Worm (Caenorhabditis elegans) whole organism, L1 larva: ENCODE measurements around the gene ZK377.15.

Source experiments
- aly-2 ChIP-seq: fragments of 150-350 bp; optimal IDR thresholded peaks from 2 replicates; lab custom pipeline; 2014; ENCODE audit warnings: missing biosample characterization, missing genetic modification characterization
- elt-3 ChIP-seq, 6 experiments: fragments of 150-350 bp in 1 of 6; sonication (generic microtip); optimal IDR thresholded peaks; 2 replicates each; lab custom pipeline; 2017 to 2018; ENCODE audit warnings: missing biosample characterization in 6 of 6, missing genetic modification characterization in 6 of 6, inconsistent platforms in 1 of 6
- fos-1 ChIP-seq: fragments of 150-350 bp; optimal IDR thresholded peaks from 2 replicates; lab custom pipeline; 2014; ENCODE audit warnings: missing biosample characterization, missing genetic modification characterization
- lsy-2 ChIP-seq, 2 experiments: fragments of 150-350 bp; optimal IDR thresholded peaks; 2 replicates each; lab custom pipeline; 2014; ENCODE audit warnings: missing biosample characterization in 2 of 2, missing genetic modification characterization in 2 of 2
- nhr-28 ChIP-seq: fragments of 150-350 bp; optimal IDR thresholded peaks from 2 replicates; lab custom pipeline; 2014; ENCODE audit warnings: missing biosample characterization, missing genetic modification characterization
- nhr-47 ChIP-seq: sonication (generic microtip); optimal IDR thresholded peaks from 2 replicates; lab custom pipeline; 2016; ENCODE audit warnings: mild to moderate bottlenecking, missing genetic modification characterization, moderate library complexity, missing compliant biosample characterization
- nhr-77 ChIP-seq: fragments of 150-350 bp; optimal IDR thresholded peaks from 2 replicates; lab custom pipeline; 2014; ENCODE audit warnings: missing biosample characterization, missing genetic modification characterization
- pag-3 ChIP-seq: sonication (generic microtip); optimal IDR thresholded peaks from 2 replicates; lab custom pipeline; 2017; ENCODE audit warnings: missing genetic modification characterization, mild to moderate bottlenecking, missing compliant biosample characterization, antibody characterized with exemption, borderline replicate concordance; ENCODE audit not compliant: insufficient read depth
- snpc-4 ChIP-seq: fragments of 150-350 bp; optimal IDR thresholded peaks from 2 replicates; lab custom pipeline; 2014; ENCODE audit warnings: missing biosample characterization, missing genetic modification characterization
- unc-86 ChIP-seq: sonication (generic microtip); optimal IDR thresholded peaks from 2 replicates; lab custom pipeline; 2016; ENCODE audit warnings: missing genetic modification characterization, missing compliant biosample characterization

ce11 chrX:3424516-3424915, 41.2 kb downstream of the ZK377.15 start, which contains the start of gene ZK813.6:
- TF ChIP-seq unc-86 (tag; lab: Kevin White, UChicago) (no peak), fos-1 (tag; lab: Kevin White, UChicago) (no peak), nhr-47 (tag; lab: Kevin White, UChicago) (no peak), elt-3 (tag; optimal IDR thresholded peaks at IDR 0.05; lab: Kevin White, UChicago) (no peak), aly-2 (tag; lab: Kevin White, UChicago) (no peak), lsy-2 (tag; optimal IDR thresholded peaks at IDR 0.05; lab: Kevin White, UChicago) (no peak), nhr-28 (tag; lab: Kevin White, UChicago) (no peak), nhr-77 (tag; lab: Kevin White, UChicago) (no peak), snpc-4 (no peak), pag-3 (tag; lab: Kevin White, UChicago) (no peak)
